Worm (Caenorhabditis elegans): ENCODE results near the gene atf-7.

DNA sequence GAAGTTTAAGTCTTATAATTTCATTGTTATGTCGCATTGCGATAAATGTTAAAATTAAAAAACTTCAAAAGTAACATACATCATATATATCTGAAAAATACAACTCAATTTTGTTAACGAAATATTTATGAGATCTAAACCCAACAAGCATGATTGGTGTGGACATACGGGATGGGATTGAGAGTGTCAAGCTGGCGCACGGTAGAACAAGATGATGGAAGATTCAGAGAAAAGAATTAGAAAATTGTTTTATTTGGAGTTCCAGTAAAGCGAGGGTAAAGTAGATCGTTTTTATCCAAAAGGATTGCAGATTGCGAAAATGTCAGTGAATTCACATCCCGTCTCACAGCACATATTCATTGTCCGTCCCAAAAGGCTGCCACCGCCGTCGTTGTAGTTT, 22.0 kb downstream of the atf-7 start:
- no peak for TF ChIP-seq ztf-23 (GFP tag; IDR thresholded peaks at IDR 0.05)
- no peak for TF ChIP-seq med-1 (GFP tag; optimal IDR thresholded peaks at IDR 0.05; ENCODE audit: insufficient read depth)
- no peak for TF ChIP-seq ztf-29 (GFP tag; IDR thresholded peaks at IDR 0.05)
- no peak for TF ChIP-seq flt-1 (GFP tag; IDR thresholded peaks at IDR 0.05)
- TF ChIP-seq klf-2 (GFP tag; conservative IDR thresholded peaks at IDR 0.05) = no peak
- TF ChIP-seq cog-1 (tag; optimal IDR thresholded peaks at IDR 0.05) = no peak
- no peak for TF ChIP-seq tab-1 (GFP tag; IDR thresholded peaks at IDR 0.05)
- TF ChIP-seq T22C8.4 (GFP tag; IDR thresholded peaks at IDR 0.05) = no peak

Measured in whole organism, midembryonic.